Worm (Caenorhabditis elegans): ENCODE results near the gene smex-1.

Gene smex-1

DNA sequence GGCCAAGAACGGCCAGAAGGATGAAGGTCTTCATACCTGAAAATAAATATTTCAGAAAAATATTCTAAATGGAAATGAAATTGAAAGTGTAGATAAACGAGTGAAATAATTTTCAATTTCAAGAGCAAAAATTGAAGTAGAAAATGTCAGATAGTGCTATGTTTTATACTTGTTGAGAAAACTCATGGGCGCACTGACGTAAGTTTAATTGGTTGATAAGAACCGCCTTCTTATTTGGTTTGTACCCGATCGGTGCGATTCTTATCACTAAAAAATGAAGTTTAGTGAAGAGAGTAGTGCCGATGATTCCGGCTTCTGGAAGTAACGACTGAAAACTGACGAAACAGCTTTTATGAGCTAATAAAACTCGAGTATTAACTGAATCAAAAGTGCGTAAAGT, 26.9 kb downstream of the smex-1 start, which contains the start of the genes asp-6 and asp-12:
Gene asp-6, minus strand, starts transcription at position 36 of the 400 bp plus-strand sequence.
Gene asp-12, plus strand, starts transcription at position 309 of the 400 bp plus-strand sequence.
- TF ChIP-seq hlh-8 (tag; optimal IDR thresholded peaks at IDR 0.05) (no peak), elt-2 (tag; optimal IDR thresholded peaks at IDR 0.05) (peak; percentile 46), ref-2 (tag; optimal IDR thresholded peaks at IDR 0.05) (no peak), syd-9 (tag; optimal IDR thresholded peaks at IDR 0.05) (no peak), pqm-1 (tag; optimal IDR thresholded peaks at IDR 0.05) (peak; percentile 2)

DNA sequence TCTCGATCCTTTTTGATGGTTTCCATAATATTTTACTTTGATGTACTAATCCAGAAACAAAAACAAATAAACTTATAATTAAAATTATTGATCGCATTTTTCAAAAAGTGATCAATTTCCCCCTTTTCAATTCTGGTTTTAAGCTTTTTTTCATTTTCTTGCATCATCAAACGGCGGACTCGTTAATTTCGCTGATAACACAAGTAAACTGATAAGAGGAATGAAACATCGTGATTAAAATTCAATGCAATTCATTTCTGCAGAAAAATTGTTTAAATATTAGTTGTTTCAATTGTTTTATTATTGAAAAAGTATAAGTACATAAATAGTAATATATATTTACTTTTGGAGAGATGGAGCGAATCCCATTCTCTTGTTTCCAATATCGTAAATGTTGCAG, 28.5 kb downstream of the smex-1 start:
- no peak for TF ChIP-seq eyg-1 (tag; optimal IDR thresholded peaks at IDR 0.05)
- no peak for TF ChIP-seq F13H6.1 (tag; optimal IDR thresholded peaks at IDR 0.05)
- TF ChIP-seq elt-2 (tag; optimal IDR thresholded peaks at IDR 0.05), result peak; percentile 77
- TF ChIP-seq sdc-2 (tag; optimal IDR thresholded peaks at IDR 0.05), result no peak
- TF ChIP-seq pag-3 (tag; optimal IDR thresholded peaks at IDR 0.05; ENCODE audit: borderline replicate concordance), result no peak

DNA sequence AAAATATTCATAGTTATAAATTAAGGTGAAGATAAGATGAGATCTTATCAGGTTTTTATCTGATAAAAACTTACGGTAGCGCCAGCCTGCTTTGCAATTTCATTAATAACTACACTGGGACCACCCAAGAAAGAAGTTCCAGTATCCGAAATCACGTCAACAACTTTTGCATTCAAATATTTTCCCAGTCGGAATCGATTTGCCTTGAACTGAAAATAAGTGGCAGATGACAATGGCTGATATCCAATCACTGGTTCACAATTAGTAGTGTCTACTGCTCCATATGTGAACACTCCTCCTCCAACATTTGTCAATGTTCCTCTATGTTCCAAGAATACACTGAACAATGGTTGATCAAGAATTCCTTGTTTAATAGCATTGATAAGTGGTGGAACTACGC, 29.5 kb downstream of the smex-1 start, which contains the start of gene F21F8.5:
Gene F21F8.5, minus strand, starts transcription at position 101 of the 400 bp plus-strand sequence.
- TF ChIP-seq K02D7.2 (tag; optimal IDR thresholded peaks at IDR 0.05), result no peak
- no peak for TF ChIP-seq fkh-10 (GFP tag; optimal IDR thresholded peaks at IDR 0.05)
- no peak for TF ChIP-seq eyg-1 (tag; optimal IDR thresholded peaks at IDR 0.05)
- TF ChIP-seq ceh-48 (tag; optimal IDR thresholded peaks at IDR 0.05), result no peak
- no peak for TF ChIP-seq K09A11.1 (tag; optimal IDR thresholded peaks at IDR 0.05; ENCODE audit: insufficient read depth)
- TF ChIP-seq C08G9.2 (tag; optimal IDR thresholded peaks at IDR 0.05), result no peak
- TF ChIP-seq pha-4 (tag; optimal IDR thresholded peaks at IDR 0.05), result no peak
- TF ChIP-seq sox-2 (GFP tag; IDR thresholded peaks at IDR 0.05), result no peak
- no peak for TF ChIP-seq ceh-6 (GFP tag; optimal IDR thresholded peaks at IDR 0.05)

DNA sequence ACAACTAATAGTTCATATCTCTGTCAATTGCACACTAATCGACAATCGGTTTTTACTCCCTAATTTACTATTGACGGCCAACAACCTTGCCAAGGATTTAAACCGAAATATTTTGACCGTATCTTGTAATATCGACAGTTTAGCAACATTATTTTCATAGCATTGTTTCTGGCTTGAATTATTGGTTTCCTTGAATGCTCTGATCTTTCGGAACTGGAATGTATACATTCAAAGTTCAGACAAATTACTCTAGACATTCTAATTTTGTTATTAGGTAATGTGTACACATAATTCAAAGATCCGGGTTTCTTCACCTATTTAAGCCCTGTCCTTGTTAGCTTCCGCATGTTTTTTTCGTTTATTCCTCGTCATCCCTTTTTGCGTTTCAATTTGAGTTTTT, 31.8 kb downstream of the smex-1 start, which contains the start of gene C16D9.9:
Gene C16D9.9, plus strand, starts transcription at position 301 of the 400 bp plus-strand sequence.
- no peak for TF ChIP-seq ahr-1 (tag; optimal IDR thresholded peaks at IDR 0.05)
- TF ChIP-seq nfya-1 (tag; optimal IDR thresholded peaks at IDR 0.05), result no peak
- TF ChIP-seq lim-6 (tag; optimal IDR thresholded peaks at IDR 0.05), result no peak
- no peak for TF ChIP-seq npax-4 (tag; optimal IDR thresholded peaks at IDR 0.05)
- no peak for TF ChIP-seq K09A11.1 (tag; optimal IDR thresholded peaks at IDR 0.05; ENCODE audit: insufficient read depth)

DNA sequence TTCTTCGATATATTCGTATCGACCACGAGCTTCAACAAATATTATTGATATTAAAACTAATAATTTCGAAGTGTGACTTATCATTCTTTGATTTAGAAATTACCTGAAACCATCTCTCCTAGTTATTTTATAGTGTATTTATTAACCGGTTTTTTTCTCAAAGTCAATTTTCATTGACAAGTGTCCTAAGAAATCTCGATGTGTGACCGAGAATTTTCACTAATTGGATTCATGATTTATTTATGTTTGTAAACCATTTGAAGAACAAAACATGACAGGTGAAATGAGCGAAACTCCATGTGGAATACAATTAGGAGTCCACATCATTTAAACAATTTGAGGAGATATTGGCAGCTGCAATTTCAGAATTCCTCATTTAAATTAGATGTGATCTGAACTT, 32.3 kb downstream of the smex-1 start, which contains the start of gene C16D9.8:
Gene C16D9.8, minus strand, starts transcription at position 101 of the 400 bp plus-strand sequence.
- no peak for TF ChIP-seq ama-1 (optimal IDR thresholded peaks at IDR 0.05)
- no peak for TF ChIP-seq Y22D7AL.16 (tag; optimal IDR thresholded peaks at IDR 0.05)
- no peak for TF ChIP-seq fax-1 (tag; optimal IDR thresholded peaks at IDR 0.05)
- TF ChIP-seq sox-4 (tag; optimal IDR thresholded peaks at IDR 0.05), result no peak
- TF ChIP-seq ceh-24 (tag; optimal IDR thresholded peaks at IDR 0.05), result no peak
- no peak for TF ChIP-seq lim-6 (tag; optimal IDR thresholded peaks at IDR 0.05)
- no peak for TF ChIP-seq fkh-6 (tag; optimal IDR thresholded peaks at IDR 0.05)
- no peak for TF ChIP-seq sdc-2 (tag; optimal IDR thresholded peaks at IDR 0.05)
- TF ChIP-seq pag-3 (tag; optimal IDR thresholded peaks at IDR 0.05; ENCODE audit: borderline replicate concordance), result no peak
- TF ChIP-seq elt-2 (tag; optimal IDR thresholded peaks at IDR 0.05), result no peak
- TF ChIP-seq ceh-19 (GFP tag; optimal IDR thresholded peaks at IDR 0.05), result no peak
- TF ChIP-seq ceh-14 (tag; optimal IDR thresholded peaks at IDR 0.05), result no peak
- TF ChIP-seq tbx-7 (tag; optimal IDR thresholded peaks at IDR 0.05), result no peak
- TF ChIP-seq che-1 (tag; optimal IDR thresholded peaks at IDR 0.05), result no peak
- no peak for TF ChIP-seq unc-3 (GFP tag; conservative IDR thresholded peaks at IDR 0.05)
- TF ChIP-seq unc-3 (tag; optimal IDR thresholded peaks at IDR 0.05), result no peak
- no peak for TF ChIP-seq ceh-6 (GFP tag; optimal IDR thresholded peaks at IDR 0.05)

DNA sequence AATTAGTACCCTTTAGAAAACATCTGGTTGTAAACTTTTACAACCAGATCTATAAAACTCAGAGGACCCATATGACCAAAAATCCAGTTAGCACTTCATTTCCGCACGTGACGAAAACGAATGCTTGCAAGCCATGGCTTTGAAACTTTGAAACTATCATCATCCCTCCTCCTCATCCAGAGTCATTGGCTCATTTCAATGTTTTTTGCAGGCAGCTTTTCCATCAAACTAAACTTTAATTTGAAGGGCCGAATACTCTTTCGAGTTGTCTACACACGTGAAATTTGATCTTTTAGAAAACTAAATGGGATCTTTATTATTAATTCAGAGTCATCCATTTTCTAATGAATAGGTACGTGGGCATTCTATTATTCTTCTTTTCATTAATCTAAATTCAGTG, 33.6 kb downstream of the smex-1 start:
- TF ChIP-seq syd-9 (tag; optimal IDR thresholded peaks at IDR 0.05) (no peak), ceh-6 (GFP tag; optimal IDR thresholded peaks at IDR 0.05) (no peak), ceh-24 (tag; optimal IDR thresholded peaks at IDR 0.05) (no peak), ets-4 (tag; optimal IDR thresholded peaks at IDR 0.05) (no peak), fkh-10 (GFP tag; optimal IDR thresholded peaks at IDR 0.05) (no peak), madf-2 (tag; optimal IDR thresholded peaks at IDR 0.05) (no peak), dve-1 (tag; optimal IDR thresholded peaks at IDR 0.05) (no peak), ref-2 (tag; optimal IDR thresholded peaks at IDR 0.05) (no peak), hlh-8 (tag; optimal IDR thresholded peaks at IDR 0.05) (no peak), hlh-30 (tag; optimal IDR thresholded peaks at IDR 0.05; ENCODE audit: insufficient read depth) (no peak)
